Worm (Caenorhabditis elegans) whole organism, late embryonic: ENCODE results near the gene T02D1.7.

Experiments
- ceh-6 ChIP-seq: fragments of 200-800 bp; sonication (Bioruptor generic); optimal IDR thresholded peaks from 2 replicates; lab custom pipeline; 2018; ENCODE audit warnings: mild to moderate bottlenecking, missing genetic modification characterization, missing compliant biosample characterization
- pha-2 ChIP-seq: sonication (generic microtip); optimal IDR thresholded peaks from 2 replicates; lab custom pipeline; 2017; ENCODE audit warnings: mild to moderate bottlenecking, missing genetic modification characterization, missing compliant biosample characterization
- pha-4 ChIP-seq: fragments of 150-350 bp; optimal IDR thresholded peaks from 2 replicates; lab custom pipeline; 2018; ENCODE audit warnings: missing biosample characterization, missing genetic modification reagents, missing genetic modification characterization
- ttx-3 ChIP-seq: sonication (generic microtip); optimal IDR thresholded peaks from 2 replicates; lab custom pipeline; 2016; ENCODE audit warnings: missing genetic modification reagents, missing genetic modification characterization, missing compliant biosample characterization

ce11 chrIV:17367294-17367693 lies 39.6 kb downstream of the T02D1.7 start, which contains the start of gene zipt-17:
- TF ChIP-seq pha-4 (tag; lab: Kevin White, UChicago) (no peak), ceh-6 (GFP tag; lab: Kevin White, UChicago) (no peak), pha-2 (tag; lab: Kevin White, UChicago) (no peak), ttx-3 (tag; lab: Kevin White, UChicago) (no peak)
